Fruit fly (Drosophila melanogaster): ENCODE results near the gene REPTOR-BP.

REPTOR-BP gene

DNA sequence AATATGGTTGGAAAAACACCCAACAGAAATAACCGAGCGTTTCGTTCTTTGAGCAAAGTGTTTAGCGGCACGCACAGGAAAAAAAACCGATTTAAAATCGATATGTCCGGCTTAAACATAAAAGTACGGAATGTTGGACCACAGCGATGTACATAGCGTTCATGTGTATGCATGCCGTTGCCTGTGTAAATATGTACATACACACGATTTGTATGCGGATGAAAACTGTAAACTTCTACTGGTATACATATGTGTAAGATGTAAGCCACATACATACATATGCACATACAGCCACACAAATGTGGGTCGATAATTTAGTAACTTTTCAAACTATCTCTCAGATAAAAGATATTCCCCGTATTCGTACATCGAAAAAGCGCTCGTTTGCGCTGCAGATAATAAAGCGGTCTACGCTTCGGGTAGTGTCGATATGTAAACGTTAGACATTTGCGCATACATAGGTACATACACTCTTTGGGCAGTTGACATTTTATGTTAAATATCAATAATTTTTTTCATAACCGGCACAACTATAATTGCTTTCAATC lies 14.2 kb upstream of the REPTOR-BP start (continued):
- no peak for TF ChIP-seq dysf (GFP tag; IDR thresholded peaks at IDR 0.05)
- no peak for TF ChIP-seq CG7786 (GFP tag; optimal IDR thresholded peaks at IDR 0.05)
- TF ChIP-seq HLH3B (GFP tag; IDR thresholded peaks at IDR 0.05): peak; percentile 29; the same call in 1 of the 2 replicates
- TF ChIP-seq NC2β (GFP tag; optimal IDR thresholded peaks at IDR 0.05): no peak
- no peak for TF ChIP-seq CG10366 (GFP tag; IDR thresholded peaks at IDR 0.05)
- TF ChIP-seq CG8924 (tag; optimal IDR thresholded peaks at IDR 0.05): peak; percentile 33
- TF ChIP-seq CG15073 (GFP tag; optimal IDR thresholded peaks at IDR 0.05): no peak
- no peak for TF ChIP-seq NK7.1 (GFP tag; optimal IDR thresholded peaks at IDR 0.05)
- TF ChIP-seq scrt (GFP tag; optimal IDR thresholded peaks at IDR 0.05): no peak
- peak; percentile 16 for TF ChIP-seq sug (tag; optimal IDR thresholded peaks at IDR 0.05)
- no peak for TF ChIP-seq Stat92E (GFP tag; optimal IDR thresholded peaks at IDR 0.05)
- TF ChIP-seq CG30431 (GFP tag; optimal IDR thresholded peaks at IDR 0.05): no peak
- no peak for TF ChIP-seq Ravus (GFP tag; IDR thresholded peaks at IDR 0.05)

DNA sequence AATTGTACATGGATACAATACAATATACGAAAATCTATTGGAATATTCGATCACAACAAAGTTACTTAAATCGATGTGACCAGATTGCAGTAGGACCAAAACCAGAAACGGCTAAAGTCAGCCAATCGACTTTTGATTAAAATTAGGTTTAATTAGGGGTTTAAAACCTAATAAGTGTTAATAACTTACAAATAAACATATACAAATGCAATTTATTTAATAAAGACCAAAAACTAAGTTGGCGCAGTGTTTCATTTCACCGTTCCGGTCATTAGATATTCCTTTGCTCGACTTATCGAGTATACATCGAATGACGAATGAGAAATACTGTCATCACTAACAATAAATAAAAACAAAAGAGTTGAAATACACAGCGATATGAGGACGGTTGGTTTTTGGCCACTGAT lies 13.5 kb upstream of the REPTOR-BP start, which contains the start of the genes bsk and CG31717:
Gene bsk (minus strand): TSS at position 61 of the 407 bp plus-strand sequence.
Gene CG31717 (plus strand): TSS at position 297 of the 407 bp plus-strand sequence.
- TF ChIP-seq CG42726 (GFP tag; IDR thresholded peaks at IDR 0.05; ENCODE audit: partially characterized antibody) (no peak), Opbp (GFP tag; IDR thresholded peaks at IDR 0.05; ENCODE audit: partially characterized antibody) (no peak), CG31441 (GFP tag; IDR thresholded peaks at IDR 0.05) (no peak), fu2 (GFP tag; optimal IDR thresholded peaks at IDR 0.05) (no peak), CG11560 (tag; IDR thresholded peaks at IDR 0.05) (peak; percentile 99), pita (GFP tag; optimal IDR thresholded peaks at IDR 0.05) (no peak), zfh2 (GFP tag; optimal IDR thresholded peaks at IDR 0.05) (no peak), NC2α (GFP tag; optimal IDR thresholded peaks at IDR 0.05) (no peak), knrl (GFP tag; IDR thresholded peaks at IDR 0.05; ENCODE audit: partially characterized antibody) (no peak; the same call in 2 of the 3 replicates), CG1603 (tag; optimal IDR thresholded peaks at IDR 0.05) (peak; percentile 93), hb (GFP tag; IDR thresholded peaks at IDR 0.05; ENCODE audit: partially characterized antibody) (no peak), CG5953 (GFP tag; IDR thresholded peaks at IDR 0.05) (no peak), CG15514 (GFP tag; optimal IDR thresholded peaks at IDR 0.05) (no peak), cwo (GFP tag; optimal IDR thresholded peaks at IDR 0.05) (no peak), unc-4 (GFP tag; IDR thresholded peaks at IDR 0.05; ENCODE audit: partially characterized antibody) (peak; percentile 61; the same call in 1 of the 2 replicates), onecut (GFP tag; IDR thresholded peaks at IDR 0.05) (peak; percentile 31; the same call in 1 of the 2 replicates), cas (GFP tag; IDR thresholded peaks at IDR 0.05) (no peak), toy (GFP tag; IDR thresholded peaks at IDR 0.05) (no peak), CG9437 (GFP tag; optimal IDR thresholded peaks at IDR 0.05) (no peak), cad (GFP tag; optimal IDR thresholded peaks at IDR 0.05) (no peak), E2f1 (GFP tag; IDR thresholded peaks at IDR 0.05) (no peak), sisA (GFP tag; IDR thresholded peaks at IDR 0.05) (no peak), CG15011 (GFP tag; optimal IDR thresholded peaks at IDR 0.05) (no peak), CG13287 (GFP tag; IDR thresholded peaks at IDR 0.05; ENCODE audit: partially characterized antibody) (peak; percentile 68), so (GFP tag; IDR thresholded peaks at IDR 0.05) (no peak), fd102C (GFP tag; optimal IDR thresholded peaks at IDR 0.05) (no peak), en (GFP tag; optimal IDR thresholded peaks at IDR 0.05) (no peak), CG12744 (GFP tag; optimal IDR thresholded peaks at IDR 0.05) (no peak), Doc3 (GFP tag; IDR thresholded peaks at IDR 0.05; ENCODE audit: partially characterized antibody) (no peak), CG18619 (GFP tag; optimal IDR thresholded peaks at IDR 0.05) (no peak), Scr (GFP tag; IDR thresholded peaks at IDR 0.05; ENCODE audit: partially characterized antibody) (peak; percentile 67), gfzf (GFP tag; optimal IDR thresholded peaks at IDR 0.05) (peak; percentile 78), Optix (GFP tag; IDR thresholded peaks at IDR 0.05) (no peak), CG4730 (GFP tag; IDR thresholded peaks at IDR 0.05) (no peak), C15 (GFP tag; IDR thresholded peaks at IDR 0.05) (no peak), CG15696 (tag; optimal IDR thresholded peaks at IDR 0.05) (no peak), org-1 (GFP tag; optimal IDR thresholded peaks at IDR 0.05) (no peak), CG15073 (GFP tag; optimal IDR thresholded peaks at IDR 0.05) (no peak)
